Worm (Caenorhabditis elegans): Measurements from ENCODE around the gene ttr-17.

DNA sequence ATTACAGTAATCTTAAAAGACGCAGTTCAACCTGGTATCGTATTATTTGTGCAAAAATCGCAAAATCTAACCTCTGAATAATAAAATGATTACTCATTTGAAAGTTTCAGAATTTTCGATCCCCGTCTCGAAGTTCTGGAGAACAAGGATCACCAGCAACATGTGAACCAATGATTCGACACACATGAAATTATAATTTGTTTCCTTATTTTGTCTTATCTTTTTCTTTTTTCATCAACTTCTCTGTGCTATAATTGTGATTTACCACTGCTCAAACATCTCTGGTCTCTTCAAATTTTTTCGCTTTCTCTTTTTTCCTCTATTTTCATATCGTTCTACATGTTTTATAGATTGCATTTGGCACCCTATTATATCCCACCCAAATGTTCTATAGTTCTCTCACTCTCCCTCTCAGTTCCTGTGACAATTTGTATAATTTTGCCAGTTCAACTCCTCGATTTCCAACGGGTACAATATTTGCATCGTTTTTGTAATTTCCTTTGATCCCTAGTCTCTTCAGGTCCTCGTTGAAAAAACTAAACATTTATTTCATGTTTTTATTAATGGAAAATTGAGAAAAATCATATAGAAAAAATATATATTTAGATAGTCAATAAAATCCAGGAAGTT lies 3.7 kb downstream of the ttr-17 start:
- TF ChIP-seq elt-4 (tag; optimal IDR thresholded peaks at IDR 0.05), result no peak
- TF ChIP-seq pqm-1 (tag; optimal IDR thresholded peaks at IDR 0.05), result no peak
- no peak for TF ChIP-seq ceh-31 (tag; optimal IDR thresholded peaks at IDR 0.05)
- no peak for TF ChIP-seq zip-5 (tag; optimal IDR thresholded peaks at IDR 0.05)
- TF ChIP-seq C08G9.2 (tag; optimal IDR thresholded peaks at IDR 0.05), result no peak
- no peak for TF ChIP-seq fkh-10 (GFP tag; optimal IDR thresholded peaks at IDR 0.05)
- TF ChIP-seq ceh-19 (GFP tag; optimal IDR thresholded peaks at IDR 0.05), result no peak
- no peak for TF ChIP-seq pax-1 (tag; optimal IDR thresholded peaks at IDR 0.05)
- no peak for TF ChIP-seq ceh-2 (tag; optimal IDR thresholded peaks at IDR 0.05)
- TF ChIP-seq pag-3 (tag; optimal IDR thresholded peaks at IDR 0.05; ENCODE audit: borderline replicate concordance), result no peak
- no peak for TF ChIP-seq unc-86 (tag; optimal IDR thresholded peaks at IDR 0.05)
- TF ChIP-seq elt-2 (tag; optimal IDR thresholded peaks at IDR 0.05), result no peak

All from whole organism, late embryonic.